Worm (Caenorhabditis elegans) whole organism, late embryonic: ENCODE results near the gene nnt-1.
A peak's percentile ranks its signal among the peaks of the same experiment; 100 is the strongest.

Experiments used
- C08G9.2 ChIP-seq: sonication (generic microtip); optimal IDR thresholded peaks from 2 replicates; lab custom pipeline; 2016; ENCODE audit warnings: mild to moderate bottlenecking, missing genetic modification characterization, moderate library complexity, missing compliant biosample characterization
- C38D4.7 ChIP-seq: fragments of 200-800 bp; sonication (Bioruptor generic); optimal IDR thresholded peaks from 2 replicates; lab custom pipeline; 2018; ENCODE audit warnings: mild to moderate bottlenecking, missing genetic modification characterization, moderate library complexity, missing compliant biosample characterization
- F13H6.1 ChIP-seq: sonication (generic microtip); optimal IDR thresholded peaks from 2 replicates; lab custom pipeline; 2016; ENCODE audit warnings: missing genetic modification characterization, missing compliant biosample characterization
- K02D7.2 ChIP-seq: sonication (generic microtip); optimal IDR thresholded peaks from 2 replicates; lab custom pipeline; 2017; ENCODE audit warnings: mild to moderate bottlenecking, missing genetic modification characterization, missing compliant biosample characterization
- T23F11.4 ChIP-seq: fragments of 200-800 bp; sonication (Bioruptor generic); optimal IDR thresholded peaks from 2 replicates; lab custom pipeline; 2018; ENCODE audit warnings: mild to moderate bottlenecking, missing genetic modification characterization, missing compliant biosample characterization
- ceh-18 ChIP-seq: sonication (generic microtip); optimal IDR thresholded peaks from 2 replicates; lab custom pipeline; 2016; ENCODE audit warnings: missing genetic modification characterization, missing compliant biosample characterization
- ceh-19 ChIP-seq: fragments of 200-800 bp; sonication (Bioruptor generic); optimal IDR thresholded peaks from 2 replicates; lab custom pipeline; 2018; ENCODE audit warnings: mild to moderate bottlenecking, missing genetic modification characterization, missing compliant biosample characterization
- ceh-2 ChIP-seq: sonication (generic microtip); optimal IDR thresholded peaks from 2 replicates; lab custom pipeline; 2016; ENCODE audit warnings: missing genotype, missing genetic modification characterization, missing compliant biosample characterization
- ceh-24 ChIP-seq: sonication (generic microtip); optimal IDR thresholded peaks from 2 replicates; lab custom pipeline; 2016; ENCODE audit warnings: mild to moderate bottlenecking, missing genetic modification characterization, missing compliant biosample characterization
- ceh-31 ChIP-seq: sonication (generic microtip); optimal IDR thresholded peaks from 2 replicates; lab custom pipeline; 2016; ENCODE audit warnings: missing genetic modification characterization, missing compliant biosample characterization
- ceh-34 ChIP-seq: sonication (generic microtip); optimal IDR thresholded peaks from 2 replicates; lab custom pipeline; 2016; ENCODE audit warnings: mild to moderate bottlenecking, missing genetic modification characterization, missing compliant biosample characterization
- che-1 ChIP-seq: sonication (generic microtip); optimal IDR thresholded peaks from 2 replicates; lab custom pipeline; 2016; ENCODE audit warnings: mild to moderate bottlenecking, missing genetic modification characterization, missing compliant biosample characterization
- dve-1 ChIP-seq: sonication (generic microtip); optimal IDR thresholded peaks from 2 replicates; lab custom pipeline; 2017; ENCODE audit warnings: antibody characterized with exemption, mild to moderate bottlenecking, missing genetic modification characterization, missing compliant biosample characterization
- elt-2 ChIP-seq: sonication (generic microtip); optimal IDR thresholded peaks from 2 replicates; lab custom pipeline; 2016; ENCODE audit warnings: missing genetic modification reagents, missing genetic modification characterization, missing compliant biosample characterization
- ets-4 ChIP-seq: sonication (generic microtip); optimal IDR thresholded peaks from 2 replicates; lab custom pipeline; 2016; ENCODE audit warnings: missing genetic modification characterization, missing compliant biosample characterization
- eyg-1 ChIP-seq: sonication (generic microtip); optimal IDR thresholded peaks from 2 replicates; lab custom pipeline; 2016; ENCODE audit warnings: missing genotype, missing genetic modification characterization, missing compliant biosample characterization
- fax-1 ChIP-seq: sonication (generic microtip); optimal IDR thresholded peaks from 2 replicates; lab custom pipeline; 2016; ENCODE audit warnings: missing genotype, missing genetic modification characterization, missing compliant biosample characterization
- fkh-10 ChIP-seq: fragments of 150-350 bp; optimal IDR thresholded peaks from 2 replicates; lab custom pipeline; 2014; ENCODE audit warnings: missing biosample characterization, missing genetic modification reagents, missing genetic modification characterization
- gmeb-2 ChIP-seq: sonication (generic microtip); optimal IDR thresholded peaks from 2 replicates; lab custom pipeline; 2016; ENCODE audit warnings: missing genetic modification characterization, inconsistent platforms, missing compliant biosample characterization
- hlh-30 ChIP-seq: sonication (generic microtip); optimal IDR thresholded peaks from 2 replicates; lab custom pipeline; 2017; ENCODE audit warnings: antibody characterized with exemption, missing genetic modification characterization, missing compliant biosample characterization; ENCODE audit not compliant: insufficient read depth
- hlh-6 ChIP-seq: sonication (generic microtip); optimal IDR thresholded peaks from 2 replicates; lab custom pipeline; 2016; ENCODE audit warnings: missing genotype, missing genetic modification characterization, missing compliant biosample characterization
- hlh-8 ChIP-seq: sonication (generic microtip); optimal IDR thresholded peaks from 2 replicates; lab custom pipeline; 2016; ENCODE audit warnings: missing genotype, missing genetic modification characterization, missing compliant biosample characterization
- lim-6 ChIP-seq: sonication (generic microtip); optimal IDR thresholded peaks from 2 replicates; lab custom pipeline; 2016; ENCODE audit warnings: missing genetic modification characterization, missing compliant biosample characterization
- madf-2 ChIP-seq: sonication (generic microtip); optimal IDR thresholded peaks from 2 replicates; lab custom pipeline; 2017; ENCODE audit warnings: missing genetic modification characterization, missing compliant biosample characterization
- mec-3 ChIP-seq: sonication (generic microtip); optimal IDR thresholded peaks from 2 replicates; lab custom pipeline; 2016; ENCODE audit warnings: borderline replicate concordance, missing genetic modification characterization, missing compliant biosample characterization
- npax-4 ChIP-seq: sonication (generic microtip); optimal IDR thresholded peaks from 2 replicates; lab custom pipeline; 2016; ENCODE audit warnings: missing genetic modification characterization, missing compliant biosample characterization
- pag-3 ChIP-seq: sonication (generic microtip); optimal IDR thresholded peaks from 2 replicates; lab custom pipeline; 2016; ENCODE audit warnings: missing compliant biosample characterization, missing genetic modification characterization, borderline replicate concordance
- pat-9 ChIP-seq: fragments of 200-800 bp; sonication (Bioruptor generic); optimal IDR thresholded peaks from 2 replicates; lab custom pipeline; 2018; ENCODE audit warnings: mild to moderate bottlenecking, missing genetic modification characterization, moderate library complexity, missing compliant biosample characterization
- pha-4 ChIP-seq: fragments of 150-350 bp; optimal IDR thresholded peaks from 2 replicates; lab custom pipeline; 2018; ENCODE audit warnings: missing biosample characterization, missing genetic modification reagents, missing genetic modification characterization
- pros-1 ChIP-seq: fragments of 150-350 bp; optimal IDR thresholded peaks from 2 replicates; lab custom pipeline; 2014; ENCODE audit warnings: missing biosample characterization, missing genetic modification reagents, missing genetic modification characterization
- ref-2 ChIP-seq: sonication (generic microtip); optimal IDR thresholded peaks from 2 replicates; lab custom pipeline; 2016; ENCODE audit warnings: missing genetic modification characterization, missing compliant biosample characterization
- sdc-2 ChIP-seq: sonication (generic microtip); optimal IDR thresholded peaks from 2 replicates; lab custom pipeline; 2016; ENCODE audit warnings: missing genotype, missing genetic modification characterization, missing compliant biosample characterization
- tbx-7 ChIP-seq: sonication (generic microtip); optimal IDR thresholded peaks from 2 replicates; lab custom pipeline; 2016; ENCODE audit warnings: missing genotype, missing genetic modification characterization, missing compliant biosample characterization
- ttx-3 ChIP-seq: sonication (generic microtip); optimal IDR thresholded peaks from 2 replicates; lab custom pipeline; 2016; ENCODE audit warnings: missing genetic modification reagents, missing genetic modification characterization, missing compliant biosample characterization
- unc-3 ChIP-seq, 2 experiments: fragments of 200-800 bp in 1 of 2; sonication (Bioruptor generic) in 1 of 2; sonication (generic microtip) in 1 of 2; conservative IDR thresholded peaks in 1 of 2; optimal IDR thresholded peaks in 1 of 2; 2 replicates each; pipeline versions ENCODE4 v1.3.6 to Lab custom; 2016 to 2022; ENCODE audit warnings: missing compliant biosample characterization in 2 of 2, missing genetic modification characterization in 2 of 2, missing genetic modification reagents in 1 of 2
- unc-55 ChIP-seq: sonication (generic microtip); optimal IDR thresholded peaks from 2 replicates; lab custom pipeline; 2017; ENCODE audit warnings: missing biosample characterization, missing genetic modification reagents, missing genetic modification characterization
- zip-5 ChIP-seq: sonication (generic microtip); optimal IDR thresholded peaks from 2 replicates; lab custom pipeline; 2016; ENCODE audit warnings: missing genetic modification characterization, missing compliant biosample characterization

The nnt-1 gene

ce11 chrX:6122026-6122425 is at the start of gene nnt-1:
Gene nnt-1, plus strand, starts transcription at chrX:6122311.
- TF ChIP-seq K02D7.2 (tag; lab: Kevin White, UChicago) (no peak), gmeb-2 (tag; lab: Kevin White, UChicago) (no peak), hlh-30 (tag; lab: Kevin White, UChicago) (peak; percentile 27), pat-9 (tag; lab: Kevin White, UChicago) (no peak), fkh-10 (GFP tag; lab: Kevin White, UChicago) (no peak), ceh-19 (GFP tag; lab: Kevin White, UChicago) (no peak), ceh-18 (tag; lab: Kevin White, UChicago) (no peak)
- TF ChIP-seq, all 69 proteins: peak for 1

ce11 chrX:6075209-6075608 is 46.9 kb upstream of the nnt-1 start, which contains the start of gene lgc-58:
Gene lgc-58, plus strand, starts transcription at chrX:6075509.
- TF ChIP-seq F13H6.1 (no peak), unc-3 (GFP tag; conservative IDR thresholded peaks at IDR 0.05; lab: Robert Waterston, UW) (no peak), unc-3 (tag; optimal IDR thresholded peaks at IDR 0.05; lab: Kevin White, UChicago) (no peak), ceh-18 (tag; lab: Kevin White, UChicago) (no peak), pag-3 (tag; lab: Kevin White, UChicago) (no peak), zip-5 (tag; lab: Kevin White, UChicago) (no peak)

ce11 chrX:6081793-6082192 is 40.3 kb upstream of the nnt-1 start:
- TF ChIP-seq ceh-34 (no peak), elt-2 (peak; percentile 28)

ce11 chrX:6082660-6083059 is 39.5 kb upstream of the nnt-1 start, which contains the start of gene C45B2.3:
Gene C45B2.3, plus strand, starts transcription at chrX:6082960.
- no peak for TF ChIP-seq mec-3 (tag; lab: Kevin White, UChicago)
- TF ChIP-seq ref-2 (tag; lab: Kevin White, UChicago) = no peak
- TF ChIP-seq hlh-6 (tag; lab: Kevin White, UChicago) = no peak
- TF ChIP-seq fax-1 = no peak
- TF ChIP-seq C08G9.2 = no peak
- TF ChIP-seq che-1 (tag; lab: Kevin White, UChicago) = no peak
- no peak for TF ChIP-seq ceh-2 (tag; lab: Kevin White, UChicago)
- TF ChIP-seq pros-1 (tag; lab: Kevin White, UChicago) = no peak
- no peak for TF ChIP-seq sdc-2 (tag; lab: Kevin White, UChicago)
- TF ChIP-seq unc-3 (GFP tag; conservative IDR thresholded peaks at IDR 0.05; lab: Robert Waterston, UW) = no peak
- TF ChIP-seq unc-3 (tag; optimal IDR thresholded peaks at IDR 0.05; lab: Kevin White, UChicago) = no peak
- TF ChIP-seq ceh-24 = no peak
- no peak for TF ChIP-seq dve-1 (tag; lab: Kevin White, UChicago)
- TF ChIP-seq C38D4.7 = no peak
- no peak for TF ChIP-seq fkh-10 (GFP tag; lab: Kevin White, UChicago)
- no peak for TF ChIP-seq hlh-8
- no peak for TF ChIP-seq tbx-7 (tag; lab: Kevin White, UChicago)
- TF ChIP-seq ceh-19 (GFP tag; lab: Kevin White, UChicago) = no peak
- TF ChIP-seq eyg-1 = no peak
- TF ChIP-seq ceh-31 (tag; lab: Kevin White, UChicago) = no peak
- TF ChIP-seq, all 69 proteins: peak for 0

- TF ChIP-seq ceh-34 (no peak), lim-6 (tag; lab: Kevin White, UChicago) (no peak), unc-55 (GFP tag; lab: Kevin White, UChicago) (no peak), ceh-24 (no peak), unc-3 (GFP tag; conservative IDR thresholded peaks at IDR 0.05; lab: Robert Waterston, UW) (no peak), unc-3 (tag; optimal IDR thresholded peaks at IDR 0.05; lab: Kevin White, UChicago) (no peak), ceh-18 (tag; lab: Kevin White, UChicago) (no peak), C38D4.7 (no peak), pha-4 (tag; lab: Kevin White, UChicago) (no peak), npax-4 (no peak), pat-9 (tag; lab: Kevin White, UChicago) (no peak), ceh-2 (tag; lab: Kevin White, UChicago) (no peak), T23F11.4 (GFP tag; lab: Kevin White, UChicago) (no peak), ref-2 (tag; lab: Kevin White, UChicago) (no peak), ttx-3 (tag; lab: Kevin White, UChicago) (no peak), ets-4 (tag; lab: Kevin White, UChicago) (no peak), F13H6.1 (no peak), fax-1 (no peak), madf-2 (tag; lab: Kevin White, UChicago) (no peak)
Observed at ce11 chrX:6084439-6084838, 37.7 kb upstream of the nnt-1 start, which contains the start of gene C45B2.2. Gene C45B2.2, plus strand, starts transcription at chrX:6084739.
